Fruit fly (Drosophila melanogaster) whole organism, embryonic: ENCODE results near the gene Tctp.

Experiments
- CG10366 ChIP-seq: fragments of 200-800 bp; sonication (Bioruptor generic); IDR thresholded peaks from 2 replicates; pipeline ENCODE4 v1.3.6; 2022; ENCODE audit warnings: missing biosample characterization, missing genetic modification characterization
- CG10959 ChIP-seq: fragments of 200-800 bp; sonication (Bioruptor generic); IDR thresholded peaks from 2 replicates; pipeline ENCODE4 v1.3.6; 2022; ENCODE audit warnings: missing biosample characterization, missing genetic modification characterization
- CG12391 ChIP-seq: fragments of 200-800 bp; sonication (Bioruptor generic); optimal IDR thresholded peaks from 3 replicates; lab custom pipeline; 2018; ENCODE audit warnings: missing biosample characterization, mild to moderate bottlenecking, missing genetic modification characterization, moderate library complexity
- CG14014 ChIP-seq: fragments of 200-800 bp; sonication (Bioruptor generic); IDR thresholded peaks from 2 replicates; pipeline ENCODE4 v1.3.6; 2022; ENCODE audit warnings: missing biosample characterization, missing genetic modification characterization
- CG15696 ChIP-seq: fragments of 200-800 bp; sonication (Bioruptor generic); optimal IDR thresholded peaks from 2 replicates; lab custom pipeline; 2019; ENCODE audit warnings: missing biosample characterization, mild to moderate bottlenecking, missing genetic modification characterization, moderate library complexity
- CG1603 ChIP-seq: fragments of 200-800 bp; sonication (Bioruptor generic); optimal IDR thresholded peaks from 2 replicates; lab custom pipeline; 2019; ENCODE audit warnings: missing biosample characterization, mild to moderate bottlenecking, missing genetic modification characterization, moderate library complexity
- CG17829 ChIP-seq: fragments of 200-800 bp; optimal IDR thresholded peaks from 2 replicates; lab custom pipeline; 2019; ENCODE audit warnings: missing biosample characterization, mild to moderate bottlenecking, missing genetic modification characterization, moderate library complexity
- CG18011 ChIP-seq: fragments of 200-800 bp; sonication (Bioruptor generic); optimal IDR thresholded peaks from 2 replicates; lab custom pipeline; 2017; ENCODE audit warnings: missing biosample characterization, missing genetic modification characterization, mild to moderate bottlenecking, moderate library complexity, missing genotype
- CG18619 ChIP-seq: fragments of 200-800 bp; sonication (Bioruptor generic); optimal IDR thresholded peaks from 3 replicates; lab custom pipeline; 2017; ENCODE audit warnings: missing biosample characterization, mild to moderate bottlenecking, missing genetic modification characterization
- CG2120 ChIP-seq: fragments of 200-800 bp; sonication (Bioruptor generic); optimal IDR thresholded peaks from 3 replicates; lab custom pipeline; 2016; ENCODE audit warnings: missing biosample characterization, missing genetic modification characterization
- CG3065 ChIP-seq: fragments of 200-800 bp; sonication (Bioruptor generic); optimal IDR thresholded peaks from 2 replicates; lab custom pipeline; 2016; ENCODE audit warnings: missing biosample characterization, missing genetic modification characterization
- CG3726 ChIP-seq: fragments of 200-800 bp; sonication (Bioruptor generic); IDR thresholded peaks from 3 replicates; pipeline ENCODE4, ENCODE4 v1.3.6; 2022; ENCODE audit warnings: missing biosample characterization, missing genetic modification characterization
- CG4404 ChIP-seq: fragments of 200-800 bp; sonication (Bioruptor generic); IDR thresholded peaks from 2 replicates; pipeline ENCODE4 v1.3.6; 2022; ENCODE audit warnings: missing biosample characterization, missing genetic modification characterization
- CG7357 ChIP-seq: fragments of 200-800 bp; sonication (Bioruptor generic); IDR thresholded peaks from 3 replicates; pipeline ENCODE4 v1.3.6; 2022; ENCODE audit warnings: missing biosample characterization, missing genetic modification characterization
- CG7372 ChIP-seq: fragments of 200-800 bp; sonication (Bioruptor generic); IDR thresholded peaks from 2 replicates; pipeline ENCODE4 v1.3.6; 2022; ENCODE audit warnings: missing biosample characterization, missing genetic modification characterization
- CG9727 ChIP-seq: fragments of 200-800 bp; sonication (Bioruptor generic); optimal IDR thresholded peaks from 3 replicates; lab custom pipeline; 2017; ENCODE audit warnings: missing biosample characterization, mild to moderate bottlenecking, missing genetic modification characterization
- CG9932 ChIP-seq: fragments of 200-800 bp; sonication (Bioruptor generic); IDR thresholded peaks from 2 replicates; pipeline ENCODE4 v1.3.6; 2022; ENCODE audit warnings: missing biosample characterization, missing genetic modification characterization
- Dad ChIP-seq: fragments of 200-800 bp; sonication (Bioruptor generic); optimal IDR thresholded peaks from 3 replicates; lab custom pipeline; 2016; ENCODE audit warnings: missing biosample characterization, missing genetic modification characterization
- Dbx ChIP-seq: fragments of 200-800 bp; sonication (Bioruptor generic); IDR thresholded peaks from 3 replicates; pipeline ENCODE4 v1.3.6; 2022; ENCODE audit warnings: missing biosample characterization, missing genetic modification characterization
- Dp ChIP-seq: fragments of 200-800 bp; sonication (Bioruptor generic); optimal IDR thresholded peaks from 2 replicates; lab custom pipeline; 2018; ENCODE audit warnings: missing biosample characterization, mild to moderate bottlenecking, missing genetic modification characterization, moderate library complexity
- Elba2 ChIP-seq: fragments of 200-800 bp; sonication (Bioruptor generic); optimal IDR thresholded peaks from 3 replicates; lab custom pipeline; 2016; ENCODE audit warnings: missing biosample characterization, missing genetic modification characterization
- Fer2 ChIP-seq: fragments of 200-800 bp; sonication (Bioruptor generic); optimal IDR thresholded peaks from 2 replicates; lab custom pipeline; 2018; ENCODE audit warnings: missing biosample characterization, mild to moderate bottlenecking, missing genetic modification characterization, moderate library complexity
- HLH4C ChIP-seq: fragments of 200-800 bp; sonication (Bioruptor generic); IDR thresholded peaks from 3 replicates; pipeline ENCODE4 v1.3.6; 2022; ENCODE audit warnings: missing biosample characterization, missing genetic modification characterization; ENCODE audit not compliant: partially characterized antibody
- HLH54F ChIP-seq: fragments of 200-800 bp; sonication (Bioruptor generic); optimal IDR thresholded peaks from 3 replicates; lab custom pipeline; 2016; ENCODE audit warnings: missing biosample characterization, missing genetic modification characterization
- Lpt ChIP-seq: fragments of >200 bp; optimal IDR thresholded peaks from 2 replicates; lab custom pipeline; 2018; ENCODE audit warnings: missing biosample characterization, missing genetic modification characterization
- NfI ChIP-seq: fragments of 200-800 bp; sonication (Bioruptor generic); optimal IDR thresholded peaks from 3 replicates; lab custom pipeline; 2018; ENCODE audit warnings: missing biosample characterization, mild to moderate bottlenecking, missing genetic modification characterization, moderate library complexity
- Rx ChIP-seq: fragments of 200-800 bp; sonication (Bioruptor generic); IDR thresholded peaks from 2 replicates; pipeline ENCODE4 v1.3.6; 2022; ENCODE audit warnings: missing biosample characterization, missing genetic modification characterization
- Sox100B ChIP-seq: fragments of 200-800 bp; sonication (Bioruptor generic); optimal IDR thresholded peaks from 3 replicates; lab custom pipeline; 2018; ENCODE audit warnings: missing biosample characterization, mild to moderate bottlenecking, missing genetic modification characterization
- aop ChIP-seq: fragments of 200-800 bp; sonication (Bioruptor generic); IDR thresholded peaks from 2 replicates; pipeline ENCODE4 v1.3.6; 2022; ENCODE audit warnings: missing biosample characterization, missing genetic modification characterization
- btn ChIP-seq: fragments of 200-800 bp; sonication (Bioruptor generic); optimal IDR thresholded peaks from 2 replicates; lab custom pipeline; 2016; ENCODE audit warnings: missing biosample characterization, missing genetic modification characterization
- cato ChIP-seq: fragments of 200-800 bp; sonication (Bioruptor generic); optimal IDR thresholded peaks from 2 replicates; lab custom pipeline; 2016; ENCODE audit warnings: missing biosample characterization, missing genetic modification characterization, borderline replicate concordance
- da ChIP-seq: fragments of 200-800 bp; sonication (Bioruptor generic); optimal IDR thresholded peaks from 2 replicates; lab custom pipeline; 2016; ENCODE audit warnings: missing biosample characterization, missing genetic modification characterization
- dpn ChIP-seq, 2 experiments: fragments of 200-800 bp; sonication (Bioruptor generic); optimal IDR thresholded peaks; 3 replicates each; lab custom pipeline; 2016; ENCODE audit warnings: missing biosample characterization in 2 of 2, missing genetic modification characterization in 2 of 2
- hth ChIP-seq: fragments of >200 bp; optimal IDR thresholded peaks from 2 replicates; lab custom pipeline; 2017; ENCODE audit warnings: inconsistent platforms
- inv ChIP-seq: fragments of 200-800 bp; sonication (Bioruptor generic); IDR thresholded peaks from 2 replicates; pipeline ENCODE4 v1.3.6; 2022; ENCODE audit warnings: missing biosample characterization, missing genetic modification characterization; ENCODE audit not compliant: partially characterized antibody
- jing ChIP-seq: fragments of 200-800 bp; sonication (Bioruptor generic); optimal IDR thresholded peaks from 2 replicates; lab custom pipeline; 2018; ENCODE audit warnings: missing biosample characterization, mild to moderate bottlenecking, missing genetic modification characterization
- lmd ChIP-seq: fragments of 200-800 bp; sonication (Bioruptor generic); IDR thresholded peaks from 2 replicates; pipeline ENCODE4 v1.3.6; 2022; ENCODE audit warnings: missing biosample characterization, missing genetic modification characterization
- mirr ChIP-seq: fragments of 200-800 bp; sonication (Bioruptor generic); optimal IDR thresholded peaks from 3 replicates; lab custom pipeline; 2018; ENCODE audit warnings: missing biosample characterization, mild to moderate bottlenecking, missing genetic modification characterization
- mld ChIP-seq: fragments of 200-800 bp; sonication (Bioruptor generic); IDR thresholded peaks from 3 replicates; pipeline ENCODE4 v1.3.6; 2022; ENCODE audit warnings: missing biosample characterization, missing genetic modification characterization; ENCODE audit not compliant: partially characterized antibody
- nerfin-2 ChIP-seq: fragments of 200-800 bp; sonication (Bioruptor generic); IDR thresholded peaks from 2 replicates; pipeline ENCODE4 v1.3.6; 2022; ENCODE audit warnings: missing biosample characterization, missing genetic modification characterization; ENCODE audit not compliant: partially characterized antibody
- odd ChIP-seq: fragments of 200-800 bp; sonication (Bioruptor generic); optimal IDR thresholded peaks from 2 replicates; lab custom pipeline; 2017; ENCODE audit warnings: missing biosample characterization, mild to moderate bottlenecking, missing genetic modification characterization
- pros ChIP-seq: fragments of 200-800 bp; sonication (Bioruptor generic); optimal IDR thresholded peaks from 3 replicates; lab custom pipeline; 2019; ENCODE audit warnings: missing biosample characterization, mild to moderate bottlenecking, missing genetic modification characterization, moderate library complexity
- sd ChIP-seq: fragments of 200-800 bp; sonication (Bioruptor generic); optimal IDR thresholded peaks from 3 replicates; lab custom pipeline; 2018; ENCODE audit warnings: missing biosample characterization, mild to moderate bottlenecking, missing genetic modification characterization, moderate library complexity
- sens-2 ChIP-seq: fragments of 200-800 bp; sonication (Bioruptor generic); IDR thresholded peaks from 2 replicates; pipeline ENCODE4 v1.3.6; 2022; ENCODE audit warnings: missing biosample characterization, missing genetic modification characterization
- sisA ChIP-seq: fragments of 200-800 bp; sonication (Bioruptor generic); IDR thresholded peaks from 2 replicates; pipeline ENCODE4 v1.3.6; 2022; ENCODE audit warnings: missing biosample characterization, missing genetic modification characterization
- trh ChIP-seq: fragments of 200-800 bp; sonication (Bioruptor generic); optimal IDR thresholded peaks from 2 replicates; lab custom pipeline; 2016; ENCODE audit warnings: missing biosample characterization, missing genetic modification characterization
- tup ChIP-seq: fragments of 200-800 bp; sonication (Bioruptor generic); optimal IDR thresholded peaks from 2 replicates; lab custom pipeline; 2016; ENCODE audit warnings: missing biosample characterization, mild to moderate bottlenecking, missing genetic modification characterization, moderate library complexity
- unc-4 ChIP-seq: fragments of 200-800 bp; sonication (Bioruptor generic); IDR thresholded peaks from 2 replicates; pipeline ENCODE4 v1.3.6; 2022; ENCODE audit warnings: missing biosample characterization, missing genetic modification characterization; ENCODE audit not compliant: partially characterized antibody
- zen ChIP-seq: fragments of 200-800 bp; sonication (Bioruptor generic); optimal IDR thresholded peaks from 3 replicates; lab custom pipeline; 2018; ENCODE audit warnings: missing biosample characterization, mild to moderate bottlenecking, missing genetic modification characterization, moderate library complexity
- zen2 ChIP-seq: fragments of 200-800 bp; sonication (Bioruptor generic); IDR thresholded peaks from 3 replicates; pipeline ENCODE4 v1.3.6; 2022; ENCODE audit warnings: missing biosample characterization, missing genetic modification characterization; ENCODE audit not compliant: partially characterized antibody

Tctp gene

DNA sequence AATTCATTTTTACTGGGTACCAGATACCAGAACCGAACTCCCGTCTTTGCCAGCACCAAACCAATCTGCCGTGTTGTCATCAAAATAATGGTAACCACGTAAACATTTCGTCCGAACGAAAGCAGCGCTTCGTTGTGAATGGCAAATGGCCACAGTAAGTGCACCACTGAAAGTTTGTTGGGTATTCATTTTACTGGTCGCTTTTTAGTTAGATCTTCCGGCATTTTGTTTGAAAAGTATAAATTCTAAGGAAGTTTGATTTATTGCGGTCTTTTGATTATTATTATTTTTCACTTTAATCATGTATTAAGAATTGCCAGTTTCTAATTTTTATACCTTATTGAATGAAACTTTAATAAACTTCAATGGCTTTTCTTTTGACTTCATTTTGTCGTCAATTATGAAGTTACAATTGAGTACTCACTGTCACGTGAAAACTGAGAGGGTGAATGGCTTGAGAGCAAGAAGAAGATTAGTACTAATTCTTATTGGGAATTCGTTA lies 4.5 kb downstream of the Tctp start, which contains the start of gene ZnT86D (continued):
- TF ChIP-seq CG10959 = no peak
- peak; percentile 43; the same call in 1 of the 2 replicates for TF ChIP-seq unc-4 (GFP tag; lab: Robert Waterston, UW)
- peak; percentile 72 for TF ChIP-seq Sox100B
- peak; percentile 62 for TF ChIP-seq CG17829
- no peak for TF ChIP-seq HLH4C (GFP tag; lab: Robert Waterston, UW)
- peak; percentile 56; the same call in 1 of the 2 replicates for TF ChIP-seq lmd (GFP tag; lab: Robert Waterston, UW)
- TF ChIP-seq CG3065 (GFP tag; lab: Kevin White, UChicago) = no peak
- no peak for TF ChIP-seq jing (GFP tag; lab: Kevin White, UChicago)
- peak; percentile 55 for TF ChIP-seq CG15696
- peak; percentile 35; the same call in 1 of the 2 replicates for TF ChIP-seq sisA (GFP tag; lab: Robert Waterston, UW)
- 0 out of 2 replicates have a peak, but pooled peaks have one; percentile 12 for TF ChIP-seq CG14014 (GFP tag; lab: Robert Waterston, UW)
- peak; percentile 75 for TF ChIP-seq Elba2 (GFP tag; lab: Kevin White, UChicago)
- peak; percentile 88 for TF ChIP-seq CG2120 (GFP tag; lab: Kevin White, UChicago)
- TF ChIP-seq Dp (GFP tag; lab: Kevin White, UChicago) = peak; percentile 6
- TF ChIP-seq HLH54F (GFP tag; lab: Kevin White, UChicago) = peak; percentile 75
- no peak for TF ChIP-seq trh (GFP tag; lab: Kevin White, UChicago)
- peak; percentile 37 for TF ChIP-seq odd
- peak; percentile 24; the same call in 1 of the 3 replicates for TF ChIP-seq CG7357 (GFP tag; lab: Robert Waterston, UW)
- TF ChIP-seq sens-2 (GFP tag; lab: Robert Waterston, UW) = no peak
- TF ChIP-seq zen (tag; lab: Kevin White, UChicago) = peak; percentile 40
- no peak for TF ChIP-seq tup
- no peak for TF ChIP-seq hth
- peak; percentile 61 for TF ChIP-seq CG4404 (GFP tag; lab: Robert Waterston, UW)
- peak; percentile 26 for TF ChIP-seq CG1603 (tag; lab: Kevin White, UChicago)
- no peak for TF ChIP-seq da (GFP tag; lab: Kevin White, UChicago)
- TF ChIP-seq btn = no peak
- no peak for TF ChIP-seq Lpt (GFP tag; lab: Kevin White, UChicago)
- peak; percentile 40 for TF ChIP-seq pros (GFP tag; lab: Kevin White, UChicago)
- no peak for TF ChIP-seq mld (GFP tag; lab: Robert Waterston, UW)
- no peak for TF ChIP-seq Rx (GFP tag; lab: Robert Waterston, UW)
- peak; percentile 55 for TF ChIP-seq CG9727 (GFP tag; lab: Kevin White, UChicago)
- no peak for TF ChIP-seq cato (GFP tag; lab: Kevin White, UChicago)
- TF ChIP-seq CG18619 (GFP tag; lab: Kevin White, UChicago) = peak; percentile 62
- no peak for TF ChIP-seq nerfin-2 (GFP tag; lab: Robert Waterston, UW)
- TF ChIP-seq CG18011 = peak; percentile 8
- TF ChIP-seq Dbx = peak; percentile 58; the same call in 2 of the 3 replicates
- TF ChIP-seq mirr = peak; percentile 10
- TF ChIP-seq CG10366 (GFP tag; lab: Robert Waterston, UW) = peak; percentile 30; the same call in 1 of the 2 replicates
- no peak for TF ChIP-seq CG7372 (GFP tag; lab: Robert Waterston, UW)
- peak; percentile 64 for TF ChIP-seq Fer2
- TF ChIP-seq aop (GFP tag; lab: Robert Waterston, UW) = no peak
- TF ChIP-seq Dad (GFP tag; lab: Kevin White, UChicago) = peak; percentile 19
- TF ChIP-seq CG9932 (GFP tag; lab: Robert Waterston, UW) = peak; percentile 77
- peak; percentile 55 for TF ChIP-seq sd (tag; lab: Kevin White, UChicago)
- peak; percentile 44 to 47 for TF ChIP-seq dpn (GFP tag; optimal IDR thresholded peaks at IDR 0.05; lab: Kevin White, UChicago)
- peak; percentile 75 for TF ChIP-seq CG12391 (tag; lab: Kevin White, UChicago)
- TF ChIP-seq zen2 (GFP tag; lab: Robert Waterston, UW) = no peak
- no peak for TF ChIP-seq CG3726 (GFP tag; lab: Robert Waterston, UW)
- TF ChIP-seq NfI (GFP tag; lab: Kevin White, UChicago) = peak; percentile 67
- TF ChIP-seq inv (GFP tag; lab: Robert Waterston, UW) = no peak
